Worm (Caenorhabditis elegans) whole organism, L1 larva: Measurements from ENCODE around the gene srz-11.
"Not testable (repeated sequence)": the region's sequence is repeated elsewhere in the genome, so short reads cannot be mapped to it uniquely, and the experiment has no call there.

Experiments used
- C04F5.9 ChIP-seq: sonication (generic microtip); optimal IDR thresholded peaks from 2 replicates; lab custom pipeline; 2016; ENCODE audit warnings: missing genetic modification characterization, missing compliant biosample characterization
- C16A3.4 ChIP-seq: fragments of 150-350 bp; optimal IDR thresholded peaks from 2 replicates; lab custom pipeline; 2014; ENCODE audit warnings: missing biosample characterization, missing genetic modification characterization
- ama-1 ChIP-seq: fragments of 150-350 bp; optimal IDR thresholded peaks from 2 replicates; lab custom pipeline; 2014
- ceh-8 ChIP-seq: fragments of 200-800 bp; sonication (Bioruptor generic); optimal IDR thresholded peaks from 2 replicates; lab custom pipeline; 2018; ENCODE audit warnings: mild to moderate bottlenecking, missing genetic modification characterization, moderate library complexity, missing compliant biosample characterization
- ceh-88 ChIP-seq: fragments of 200-800 bp; sonication (Bioruptor generic); IDR thresholded peaks from 2 replicates; pipeline ENCODE4 v1.3.6; 2022; ENCODE audit warnings: missing genetic modification characterization, missing compliant biosample characterization
- ceh-90 ChIP-seq: sonication (generic microtip); optimal IDR thresholded peaks from 2 replicates; lab custom pipeline; 2016; ENCODE audit warnings: missing genetic modification characterization, missing compliant biosample characterization
- efl-1 ChIP-seq, 4 experiments: fragments of 150-350 bp; optimal IDR thresholded peaks in 3 of 4; peaks in 1 of 4; 1 replicate in 1 of 4; 2 replicates in 3 of 4; lab custom pipeline; 2014; ENCODE audit warnings: missing biosample characterization in 2 of 4, missing genetic modification characterization in 2 of 4, missing genetic modification reagents in 2 of 4
- ets-5 ChIP-seq: fragments of 200-800 bp; sonication (Bioruptor generic); IDR thresholded peaks from 2 replicates; pipeline ENCODE4 v1.3.6; 2022; ENCODE audit warnings: missing genetic modification characterization, missing compliant biosample characterization
- fkh-4 ChIP-seq: sonication (generic microtip); optimal IDR thresholded peaks from 2 replicates; lab custom pipeline; 2016; ENCODE audit warnings: missing compliant biosample characterization, missing genetic modification characterization, borderline replicate concordance
- fos-1 ChIP-seq: fragments of 150-350 bp; optimal IDR thresholded peaks from 2 replicates; lab custom pipeline; 2014; ENCODE audit warnings: missing biosample characterization, missing genetic modification characterization
- grh-1 ChIP-seq: fragments of 200-800 bp; sonication (Bioruptor generic); IDR thresholded peaks from 2 replicates; pipeline ENCODE4 v1.3.6; 2022; ENCODE audit warnings: missing genetic modification reagents, missing genetic modification characterization, missing compliant biosample characterization
- hpl-2 ChIP-seq: fragments of 150-350 bp; optimal IDR thresholded peaks from 2 replicates; lab custom pipeline; 2014; ENCODE audit warnings: missing biosample characterization, missing genetic modification reagents, missing genetic modification characterization
- isw-1 ChIP-seq: fragments of 200-800 bp; sonication (Bioruptor generic); IDR thresholded peaks from 2 replicates; pipeline ENCODE4 v1.3.6; 2022; ENCODE audit warnings: missing genetic modification characterization, missing compliant biosample characterization
- jun-1 ChIP-seq: fragments of 150-350 bp; optimal IDR thresholded peaks from 2 replicates; lab custom pipeline; 2014; ENCODE audit warnings: missing biosample characterization, missing genetic modification reagents, missing genetic modification characterization
- lin-15B ChIP-seq: fragments of 150-350 bp; sonication (generic microtip); optimal IDR thresholded peaks from 3 replicates; lab custom pipeline; 2014; ENCODE audit warnings: missing biosample characterization, missing genetic modification characterization
- lsy-2 ChIP-seq, 2 experiments: fragments of 150-350 bp; optimal IDR thresholded peaks; 2 replicates each; lab custom pipeline; 2014; ENCODE audit warnings: missing biosample characterization in 2 of 2, missing genetic modification characterization in 2 of 2
- mdl-1 ChIP-seq, 2 experiments: fragments of 150-350 bp; optimal IDR thresholded peaks; 2 replicates each; lab custom pipeline; 2014 to 2017; ENCODE audit warnings: missing biosample characterization in 2 of 2, missing genetic modification characterization in 2 of 2, inconsistent platforms in 1 of 2
- mef-2 ChIP-seq: fragments of 150-350 bp; optimal IDR thresholded peaks from 2 replicates; lab custom pipeline; 2014; ENCODE audit warnings: missing biosample characterization, missing genetic modification characterization
- nhr-11 ChIP-seq: fragments of 150-350 bp; optimal IDR thresholded peaks from 2 replicates; lab custom pipeline; 2014; ENCODE audit warnings: missing biosample characterization, missing genetic modification characterization
- nhr-19 ChIP-seq: fragments of 200-800 bp; sonication (Bioruptor generic); conservative IDR thresholded peaks from 2 replicates; pipeline ENCODE4 v1.3.6; 2022; ENCODE audit warnings: missing genetic modification characterization, missing compliant biosample characterization
- nhr-20 ChIP-seq: sonication (generic microtip); optimal IDR thresholded peaks from 2 replicates; lab custom pipeline; 2016; ENCODE audit warnings: mild to moderate bottlenecking, missing genetic modification characterization, missing compliant biosample characterization
- nhr-47 ChIP-seq: sonication (generic microtip); optimal IDR thresholded peaks from 2 replicates; lab custom pipeline; 2016; ENCODE audit warnings: mild to moderate bottlenecking, missing genetic modification characterization, moderate library complexity, missing compliant biosample characterization
- nhr-77 ChIP-seq: fragments of 150-350 bp; optimal IDR thresholded peaks from 2 replicates; lab custom pipeline; 2014; ENCODE audit warnings: missing biosample characterization, missing genetic modification characterization
- nhr-85 ChIP-seq: sonication (generic microtip); peaks from one replicate; lab custom pipeline; 2016; ENCODE audit warnings: missing genetic modification characterization, inconsistent platforms, missing compliant biosample characterization
- nhr-90 ChIP-seq: sonication (generic microtip); optimal IDR thresholded peaks from 2 replicates; lab custom pipeline; 2016; ENCODE audit warnings: mild to moderate bottlenecking, missing genetic modification characterization, missing compliant biosample characterization; ENCODE audit not compliant: poor library complexity
- pag-3 ChIP-seq: sonication (generic microtip); optimal IDR thresholded peaks from 2 replicates; lab custom pipeline; 2017; ENCODE audit warnings: missing genetic modification characterization, mild to moderate bottlenecking, missing compliant biosample characterization, antibody characterized with exemption, borderline replicate concordance; ENCODE audit not compliant: insufficient read depth
- pax-3 ChIP-seq: fragments of 200-800 bp; sonication (Bioruptor generic); optimal IDR thresholded peaks from 2 replicates; lab custom pipeline; 2018; ENCODE audit warnings: mild to moderate bottlenecking, missing genetic modification characterization, moderate library complexity, missing compliant biosample characterization
- pqm-1 ChIP-seq: sonication (generic microtip); optimal IDR thresholded peaks from 3 replicates; lab custom pipeline; 2017; ENCODE audit warnings: missing biosample characterization, missing genetic modification characterization
- snu-23 ChIP-seq: sonication (generic microtip); optimal IDR thresholded peaks from 2 replicates; lab custom pipeline; 2016; ENCODE audit warnings: missing genetic modification characterization, missing compliant biosample characterization
- sox-4 ChIP-seq: sonication (generic microtip); optimal IDR thresholded peaks from 2 replicates; lab custom pipeline; 2016; ENCODE audit warnings: missing genetic modification characterization, missing compliant biosample characterization
- tlp-1 ChIP-seq: fragments of 150-350 bp; optimal IDR thresholded peaks from 2 replicates; lab custom pipeline; 2014; ENCODE audit warnings: missing biosample characterization, missing genetic modification characterization
- unc-62 ChIP-seq: fragments of 150-350 bp; optimal IDR thresholded peaks from 2 replicates; lab custom pipeline; 2014; ENCODE audit warnings: missing biosample characterization, missing genetic modification reagents, missing genetic modification characterization
- unc-86 ChIP-seq: sonication (generic microtip); optimal IDR thresholded peaks from 2 replicates; lab custom pipeline; 2016; ENCODE audit warnings: missing genetic modification characterization, missing compliant biosample characterization
- zag-1 ChIP-seq: fragments of 150-350 bp; optimal IDR thresholded peaks from 2 replicates; lab custom pipeline; 2014; ENCODE audit warnings: missing biosample characterization, missing genetic modification characterization

Gene srz-11

ce11 chrV:15193909-15194308 is 31.0 kb downstream of the srz-11 start, which contains the start of gene Y75B12B.13:
TSS of gene Y75B12B.13 (minus strand) at chrV:15194009.
- no peak for TF ChIP-seq ceh-90 (tag; lab: Kevin White, UChicago)
- TF ChIP-seq efl-1 (optimal IDR thresholded peaks at IDR 0.05; lab: Kevin White, UChicago) = no peak
- peak in 1 of 2 experiments; percentile 51 for TF ChIP-seq efl-1 (GFP tag; optimal IDR thresholded peaks at IDR 0.05 in 1 of 2; lab: Kevin White, UChicago)

DNA sequence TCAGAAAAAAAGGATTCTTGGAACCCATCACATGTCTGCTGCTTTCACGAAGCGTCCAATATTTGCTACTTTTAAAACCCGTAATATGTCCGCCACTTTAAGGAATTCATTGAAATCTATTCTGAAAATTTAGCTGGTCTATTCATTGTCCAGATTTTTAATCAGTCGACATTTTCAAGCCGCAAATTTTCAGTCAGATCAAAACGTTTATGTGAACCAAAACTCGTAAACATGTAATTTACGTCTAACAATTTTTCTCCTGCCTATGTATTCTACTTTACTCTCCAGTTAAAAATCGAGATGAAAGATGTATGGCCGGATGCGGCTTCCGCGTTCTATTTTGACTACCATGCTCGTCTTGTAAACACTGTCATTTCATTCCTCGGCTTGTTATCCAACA is 35.1 kb downstream of the srz-11 start, which contains the start of gene srw-1:
TSS of gene srw-1 (plus strand) at position 301 of the 400 bp plus-strand sequence.
- no peak for TF ChIP-seq C04F5.9 (tag; lab: Kevin White, UChicago)
- TF ChIP-seq pag-3 = no peak
- no peak for TF ChIP-seq nhr-90 (tag; lab: Kevin White, UChicago)
- TF ChIP-seq pax-3 (tag; lab: Kevin White, UChicago) = no peak
- no peak for TF ChIP-seq unc-86 (tag; lab: Kevin White, UChicago)
- no peak for TF ChIP-seq nhr-11 (tag; lab: Kevin White, UChicago)
- no peak for TF ChIP-seq mdl-1 (tag; optimal IDR thresholded peaks at IDR 0.05; lab: Kevin White, UChicago)
- TF ChIP-seq lin-15B (tag; lab: Kevin White, UChicago) = no peak
- no peak for TF ChIP-seq tlp-1 (tag; lab: Kevin White, UChicago)
- no peak for TF ChIP-seq zag-1 (tag; lab: Kevin White, UChicago)
- TF ChIP-seq unc-62 (GFP tag; lab: Kevin White, UChicago) = no peak
- TF ChIP-seq nhr-19 (GFP tag; lab: Robert Waterston, UW) = no peak
- no peak for TF ChIP-seq pqm-1 (tag; lab: Kevin White, UChicago)
- TF ChIP-seq nhr-77 (tag; lab: Kevin White, UChicago) = no peak
- TF ChIP-seq ama-1 = no peak
- TF ChIP-seq, all 84 proteins: peak for 0

ce11 chrV:15199768-15200167 is 36.9 kb downstream of the srz-11 start, which contains the start of gene Y75B12B.10:
TSS of gene Y75B12B.10 (plus strand) at chrV:15200068.
- TF ChIP-seq ceh-90 (tag; lab: Kevin White, UChicago) (no peak), lsy-2 (tag; optimal IDR thresholded peaks at IDR 0.05; lab: Kevin White, UChicago) (no peak), nhr-90 (tag; lab: Kevin White, UChicago) (no peak), pqm-1 (tag; lab: Kevin White, UChicago) (no peak), hpl-2 (GFP tag; lab: Kevin White, UChicago) (no peak), C04F5.9 (tag; lab: Kevin White, UChicago) (no peak), fkh-4 (tag; lab: Kevin White, UChicago) (no peak), pax-3 (tag; lab: Kevin White, UChicago) (no peak), mdl-1 (tag; optimal IDR thresholded peaks at IDR 0.05; lab: Kevin White, UChicago) (no peak), ceh-88 (no peak), isw-1 (no peak), grh-1 (no peak), nhr-85 (tag; lab: Kevin White, UChicago) (no peak), fos-1 (tag; lab: Kevin White, UChicago) (no peak), C16A3.4 (tag; lab: Kevin White, UChicago) (no peak), ets-5 (GFP tag; lab: Robert Waterston, UW) (no peak), unc-86 (tag; lab: Kevin White, UChicago) (no peak), ceh-8 (GFP tag; lab: Kevin White, UChicago) (no peak), nhr-47 (no peak), jun-1 (tag; lab: Kevin White, UChicago) (no peak)
- TF ChIP-seq, all 84 proteins: peak for 0

DNA sequence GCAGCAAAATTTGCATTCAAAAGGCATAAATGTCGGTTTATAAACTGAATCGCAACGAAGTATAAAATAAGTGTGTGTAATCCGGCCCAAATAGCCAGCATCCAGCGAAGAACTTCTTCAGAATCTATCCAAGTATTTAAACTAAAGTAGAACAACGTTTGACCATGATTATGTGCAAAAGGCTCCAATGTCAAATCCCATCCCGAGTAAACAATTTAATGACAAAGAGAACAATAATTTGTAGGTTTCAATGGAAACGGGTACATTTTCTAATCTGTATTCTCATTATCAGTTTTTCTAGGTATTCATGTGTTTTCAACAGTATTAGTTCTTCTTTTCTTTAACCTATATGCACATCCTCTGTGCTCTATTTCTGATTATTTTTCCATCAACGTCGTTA is 44.8 kb downstream of the srz-11 start, which contains the start of gene C41G6.12:
TSS of gene C41G6.12 (minus strand) at position 101 of the 400 bp plus-strand sequence.
- not testable (repeated sequence) for TF ChIP-seq pax-3 (tag; lab: Kevin White, UChicago); snu-23 (GFP tag; lab: Kevin White, UChicago); grh-1

DNA sequence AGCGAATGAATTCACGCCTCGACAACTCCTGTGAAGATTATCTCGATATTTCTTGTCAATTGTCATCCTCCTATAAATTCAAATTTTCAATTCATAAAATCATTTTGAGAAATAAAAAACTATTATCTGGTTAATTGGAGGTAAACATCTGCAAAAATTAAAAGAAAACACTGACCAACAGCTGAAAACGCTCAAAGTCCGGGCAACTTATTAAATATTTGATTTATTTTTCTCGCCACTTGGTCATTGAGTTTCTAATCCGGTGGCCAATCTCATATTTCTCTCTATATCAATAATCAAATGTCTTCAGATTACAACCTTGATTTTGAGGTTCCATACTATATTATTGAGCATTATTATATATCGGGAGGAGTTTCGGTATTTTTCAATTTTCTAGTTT is 49.0 kb downstream of the srz-11 start, which contains the start of gene sri-24:
TSS of gene sri-24 (plus strand) at position 301 of the 400 bp plus-strand sequence.
- not testable (repeated sequence) for TF ChIP-seq mef-2 (tag; lab: Kevin White, UChicago); nhr-20; sox-4
